Worm (Caenorhabditis elegans) whole organism, L3 larva: ENCODE measurements around the gene thoc-7.

ENCODE experiments used
- ama-1 ChIP-seq: fragments of 150-350 bp; optimal IDR thresholded peaks from 2 replicates; lab custom pipeline; 2018
- elt-2 ChIP-seq: sonication (generic microtip); optimal IDR thresholded peaks from 2 replicates; lab custom pipeline; 2016; ENCODE audit warnings: missing genetic modification reagents, mild to moderate bottlenecking, missing genetic modification characterization, missing compliant biosample characterization
- lin-39 ChIP-seq: fragments of 150-350 bp; optimal IDR thresholded peaks from 2 replicates; lab custom pipeline; 2018; ENCODE audit warnings: missing biosample characterization, missing genetic modification reagents, missing genetic modification characterization
- nhr-237 ChIP-seq: fragments of 150-350 bp; optimal IDR thresholded peaks from 2 replicates; lab custom pipeline; 2014; ENCODE audit warnings: missing biosample characterization, missing genetic modification characterization
- nhr-25 ChIP-seq: sonication (generic microtip); optimal IDR thresholded peaks from 2 replicates; lab custom pipeline; 2017; ENCODE audit warnings: missing biosample characterization, missing genetic modification characterization
- snpc-4 ChIP-seq: fragments of 150-350 bp; optimal IDR thresholded peaks from 2 replicates; lab custom pipeline; 2014; ENCODE audit warnings: missing biosample characterization, missing genetic modification characterization

ce11 chrIV:13881754-13882275 is 719 bp upstream of the thoc-7 start, which contains the start of gene rpl-29:
- TF ChIP-seq elt-2 (peak; percentile 57), lin-39 (tag; lab: Kevin White, UChicago) (peak; percentile 85), nhr-237 (no peak), snpc-4 (peak; percentile 49), ama-1 (peak; percentile 70), nhr-25 (peak; percentile 89)
